Worm (Caenorhabditis elegans): Measurements from ENCODE around the gene C33D9.3.

Gene C33D9.3

DNA sequence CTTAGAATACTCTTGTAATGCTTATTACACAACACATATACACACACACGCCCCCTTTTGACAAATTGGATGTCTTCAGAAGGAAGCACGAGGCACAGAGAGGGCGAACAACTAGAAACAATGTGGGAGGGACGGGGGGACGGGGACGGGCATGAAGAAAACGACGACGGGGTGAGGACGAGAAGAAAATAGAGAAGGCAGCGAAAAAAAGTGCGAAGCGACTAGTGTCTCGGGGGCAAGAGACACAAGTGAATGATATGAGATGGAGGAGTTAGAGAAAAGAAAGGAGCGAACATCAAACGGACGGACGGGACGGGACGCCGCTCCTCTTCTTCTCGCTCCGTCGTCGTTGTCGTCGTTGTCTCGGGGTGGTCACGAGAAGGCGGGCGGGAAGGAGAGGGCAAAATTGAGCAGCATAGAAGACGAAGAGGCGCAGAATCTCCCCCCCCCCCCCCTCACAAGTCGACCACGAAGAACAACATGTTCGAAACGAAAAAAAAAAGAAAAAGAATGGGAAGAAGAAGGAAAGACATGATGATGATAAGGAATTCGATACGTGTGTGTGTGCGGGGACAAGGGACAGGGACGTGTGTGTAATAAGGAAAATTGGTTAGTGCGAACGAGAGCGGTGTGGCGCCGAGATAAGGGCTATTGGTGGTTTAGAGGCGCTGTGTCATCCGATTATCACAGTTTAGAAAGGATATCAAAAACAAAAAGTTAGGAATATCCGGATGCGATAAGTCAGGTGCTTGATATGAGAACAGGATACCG is 2.4 kb upstream of the C33D9.3 start (continued):
- TF ChIP-seq nhr-90 (tag; optimal IDR thresholded peaks at IDR 0.05; ENCODE audit: poor library complexity) (peak; percentile 46), sup-37 (GFP tag; optimal IDR thresholded peaks at IDR 0.05) (no peak), pqm-1 (tag; optimal IDR thresholded peaks at IDR 0.05) (no peak), ceh-82 (tag; optimal IDR thresholded peaks at IDR 0.05) (peak in 2 of 3 experiments; percentile 11 to 50), isw-1 (GFP tag; IDR thresholded peaks at IDR 0.05) (peak; percentile 11; the same call in 1 of the 2 replicates), aly-2 (tag; optimal IDR thresholded peaks at IDR 0.05) (no peak), mdl-1 (tag; optimal IDR thresholded peaks at IDR 0.05) (peak in 1 of 2 experiments; percentile 57), fkh-10 (GFP tag; optimal IDR thresholded peaks at IDR 0.05) (peak; percentile 72), pag-3 (tag; optimal IDR thresholded peaks at IDR 0.05; ENCODE audit: borderline replicate concordance, insufficient read depth) (no peak), lin-13 (GFP tag; optimal IDR thresholded peaks at IDR 0.05) (no peak), nhr-71 (tag; optimal IDR thresholded peaks at IDR 0.05) (peak; percentile 76), zip-4 (GFP tag; optimal IDR thresholded peaks at IDR 0.05) (no peak), lir-3 (tag; optimal IDR thresholded peaks at IDR 0.05; ENCODE audit: poor library complexity) (no peak), ama-1 (optimal IDR thresholded peaks at IDR 0.05) (no peak), alr-1 (tag; optimal IDR thresholded peaks at IDR 0.05; ENCODE audit: borderline replicate concordance) (no peak), nhr-77 (tag; optimal IDR thresholded peaks at IDR 0.05) (no peak), mab-9 (GFP tag; IDR thresholded peaks at IDR 0.05) (no peak), vab-15 (tag; optimal IDR thresholded peaks at IDR 0.05) (no peak), tlp-1 (tag; optimal IDR thresholded peaks at IDR 0.05) (no peak), snu-23 (GFP tag; optimal IDR thresholded peaks at IDR 0.05) (peak; percentile 59), lin-39 (tag; optimal IDR thresholded peaks at IDR 0.05) (no peak), irx-1 (tag; optimal IDR thresholded peaks at IDR 0.05) (no peak), ces-1 (GFP tag; optimal IDR thresholded peaks at IDR 0.05) (no peak), mep-1 (tag; optimal IDR thresholded peaks at IDR 0.05) (peak; percentile 38), C34B4.2 (tag; optimal IDR thresholded peaks at IDR 0.05) (no peak), nhr-47 (tag; optimal IDR thresholded peaks at IDR 0.05) (peak; percentile 59), lin-15B (tag; optimal IDR thresholded peaks at IDR 0.05) (no peak), swsn-7 (tag; optimal IDR thresholded peaks at IDR 0.05) (peak; percentile 24), unc-98 (GFP tag; IDR thresholded peaks at IDR 0.05) (no peak), blmp-1 (tag; optimal IDR thresholded peaks at IDR 0.05) (peak; percentile 60), nhr-85 (tag) (peak; percentile 92), nhr-76 (tag; optimal IDR thresholded peaks at IDR 0.05) (no peak), fkh-4 (tag; optimal IDR thresholded peaks at IDR 0.05; ENCODE audit: borderline replicate concordance) (no peak), xbp-1 (tag; optimal IDR thresholded peaks at IDR 0.05) (peak; percentile 13), unc-130 (tag; optimal IDR thresholded peaks at IDR 0.05) (no peak), tbx-2 (tag; optimal IDR thresholded peaks at IDR 0.05) (peak; percentile 59), ceh-63 (GFP tag; optimal IDR thresholded peaks at IDR 0.05) (no peak), elt-2 (tag; optimal IDR thresholded peaks at IDR 0.05) (peak; percentile 16), nhr-28 (tag; optimal IDR thresholded peaks at IDR 0.05) (no peak), ztf-11 (tag; optimal IDR thresholded peaks at IDR 0.05) (peak in 1 of 2 experiments; percentile 24), lsy-2 (tag; optimal IDR thresholded peaks at IDR 0.05) (peak; percentile 20 to 53), pax-3 (tag; optimal IDR thresholded peaks at IDR 0.05) (no peak), lin-14 (GFP tag; optimal IDR thresholded peaks at IDR 0.05) (peak; percentile 99), nhr-12 (tag; optimal IDR thresholded peaks at IDR 0.05) (no peak), ceh-90 (tag; optimal IDR thresholded peaks at IDR 0.05) (no peak), C16A3.4 (tag; optimal IDR thresholded peaks at IDR 0.05) (no peak), ets-5 (GFP tag; IDR thresholded peaks at IDR 0.05) (no peak), unc-86 (tag; optimal IDR thresholded peaks at IDR 0.05) (no peak), F16B12.6 (tag; optimal IDR thresholded peaks at IDR 0.05) (no peak), zag-1 (tag; optimal IDR thresholded peaks at IDR 0.05) (no peak)
